Fruit fly (Drosophila melanogaster): ENCODE data around the gene Pk34A.

The Pk34A gene

DNA sequence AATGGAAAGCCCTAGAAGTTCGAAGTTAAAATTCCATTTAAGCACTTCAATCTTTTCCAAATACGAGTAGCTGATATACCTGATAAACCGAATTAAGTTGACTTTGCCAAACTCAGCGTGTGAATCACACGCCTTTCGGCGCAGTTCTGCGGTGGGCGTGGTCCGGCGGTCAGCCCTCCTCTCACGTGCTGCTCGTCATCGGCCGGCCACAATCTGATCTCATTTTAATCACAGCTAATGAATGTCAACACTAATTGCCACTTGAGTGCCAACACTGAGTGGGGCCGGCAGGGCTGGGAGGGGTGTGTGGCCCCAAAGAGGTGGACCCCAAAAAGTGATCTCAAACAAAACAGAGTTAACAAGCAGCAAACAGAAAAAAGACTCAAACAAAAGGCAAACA is 22.7 kb upstream of the Pk34A start:
- TF ChIP-seq bab1 (GFP tag; optimal IDR thresholded peaks at IDR 0.05), result no peak
- no peak for TF ChIP-seq tj (GFP tag; optimal IDR thresholded peaks at IDR 0.05)
- TF ChIP-seq Mnt (GFP tag; optimal IDR thresholded peaks at IDR 0.05), result no peak
- TF ChIP-seq CG33017 (tag; optimal IDR thresholded peaks at IDR 0.05), result no peak
- TF ChIP-seq CG7101 (tag; optimal IDR thresholded peaks at IDR 0.05), result no peak
- TF ChIP-seq CG14711 (tag; optimal IDR thresholded peaks at IDR 0.05), result no peak
- no peak for TF ChIP-seq ovo (GFP tag; optimal IDR thresholded peaks at IDR 0.05)
- no peak for TF ChIP-seq Crg-1 (GFP tag; optimal IDR thresholded peaks at IDR 0.05)
- no peak for TF ChIP-seq CG12768 (GFP tag; optimal IDR thresholded peaks at IDR 0.05)
- TF ChIP-seq CG5204 (GFP tag; optimal IDR thresholded peaks at IDR 0.05), result no peak
- no peak for TF ChIP-seq cnc (optimal IDR thresholded peaks at IDR 0.05)

DNA sequence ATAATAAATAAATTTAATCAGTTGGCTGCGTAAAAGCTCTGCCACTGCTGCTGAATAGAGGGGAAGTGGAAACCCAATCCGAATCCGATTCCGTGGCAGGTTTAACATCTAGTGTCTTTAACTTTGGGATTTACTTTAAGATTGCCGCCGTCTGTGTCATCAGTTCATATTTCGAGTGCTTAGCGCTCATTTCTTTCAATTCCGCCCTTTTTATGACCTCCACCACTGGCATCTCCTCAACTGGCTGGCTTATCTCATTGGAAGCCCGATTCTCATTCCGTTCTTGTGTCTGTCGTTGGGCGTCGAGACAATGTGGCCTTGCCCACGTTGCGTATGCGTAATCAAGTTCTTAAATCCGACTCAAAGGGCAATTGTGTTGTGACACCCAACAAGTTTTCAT is 17.7 kb upstream of the Pk34A start:
- no peak for TF ChIP-seq Mnt (GFP tag; optimal IDR thresholded peaks at IDR 0.05)
- TF ChIP-seq CG1620 (GFP tag; optimal IDR thresholded peaks at IDR 0.05), result no peak
- TF ChIP-seq pad (GFP tag; optimal IDR thresholded peaks at IDR 0.05), result no peak
- no peak for TF ChIP-seq Hr96 (GFP tag; optimal IDR thresholded peaks at IDR 0.05)
- no peak for TF ChIP-seq toe (GFP tag; optimal IDR thresholded peaks at IDR 0.05)
- TF ChIP-seq CG7101 (tag; optimal IDR thresholded peaks at IDR 0.05), result no peak
- no peak for TF ChIP-seq kay (GFP tag; ENCODE audit: borderline replicate concordance)
- no peak for TF ChIP-seq cnc (optimal IDR thresholded peaks at IDR 0.05)
- no peak for TF ChIP-seq ovo (GFP tag; optimal IDR thresholded peaks at IDR 0.05)
- no peak for TF ChIP-seq CG5204 (GFP tag; optimal IDR thresholded peaks at IDR 0.05)
- TF ChIP-seq bab1 (GFP tag; optimal IDR thresholded peaks at IDR 0.05), result no peak
- no peak for TF ChIP-seq CG14711 (tag; optimal IDR thresholded peaks at IDR 0.05)
- TF ChIP-seq CG11617 (GFP tag; optimal IDR thresholded peaks at IDR 0.05), result no peak
- no peak for TF ChIP-seq tj (GFP tag; optimal IDR thresholded peaks at IDR 0.05)

DNA sequence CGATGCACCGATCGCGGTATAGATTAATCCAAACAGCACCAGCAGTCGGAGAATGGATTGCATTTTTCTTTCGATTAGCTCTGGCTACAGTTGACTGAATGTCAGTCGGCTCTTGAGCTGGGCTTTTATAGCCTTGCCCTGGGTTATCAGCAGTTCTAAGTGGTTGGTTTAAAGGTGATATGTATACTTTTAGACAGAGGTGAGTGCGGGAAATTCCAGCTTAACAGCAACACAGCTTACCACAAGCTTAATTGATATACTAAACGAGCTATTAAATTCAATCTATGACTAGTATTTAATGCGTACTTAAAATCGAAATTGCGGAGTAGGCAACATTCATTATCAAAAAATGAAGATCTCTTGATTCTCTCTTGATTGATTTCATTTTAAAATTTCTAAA is 15.8 kb upstream of the Pk34A start, which contains the start of gene CG9928:
Gene CG9928 (minus strand): TSS at position 101 of the 400 bp plus-strand sequence.
- TF ChIP-seq CG33017 (tag; optimal IDR thresholded peaks at IDR 0.05) (no peak), pad (GFP tag; optimal IDR thresholded peaks at IDR 0.05) (no peak), CG5204 (GFP tag; optimal IDR thresholded peaks at IDR 0.05) (no peak), ovo (GFP tag; optimal IDR thresholded peaks at IDR 0.05) (no peak), CG1620 (GFP tag; optimal IDR thresholded peaks at IDR 0.05) (no peak), tj (GFP tag; optimal IDR thresholded peaks at IDR 0.05) (no peak)

DNA sequence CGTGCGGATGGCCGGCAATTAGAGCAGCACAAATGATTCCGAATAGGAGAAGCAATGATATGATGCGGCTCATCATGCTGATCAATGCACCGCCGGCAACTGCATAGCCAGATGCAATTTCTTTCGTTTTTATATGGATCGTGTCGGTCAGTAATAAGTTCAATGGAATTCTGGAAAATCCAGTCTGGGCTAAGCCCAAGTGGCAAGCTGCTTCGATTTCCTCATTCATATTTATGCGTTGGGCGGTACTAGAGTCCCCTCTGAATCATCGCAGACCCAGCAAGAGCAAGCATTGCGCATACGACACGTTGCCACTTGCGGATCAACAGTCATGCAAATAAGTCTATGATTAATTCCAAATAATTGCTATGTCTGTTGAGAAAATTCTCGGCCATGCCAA is 15.1 kb upstream of the Pk34A start, which contains the start of gene CG16978:
Gene CG16978 (minus strand): TSS at position 101 of the 400 bp plus-strand sequence.
- TF ChIP-seq CG12768 (GFP tag; optimal IDR thresholded peaks at IDR 0.05), result no peak
- no peak for TF ChIP-seq bab1 (GFP tag; optimal IDR thresholded peaks at IDR 0.05)
- no peak for TF ChIP-seq CG1620 (GFP tag; optimal IDR thresholded peaks at IDR 0.05)
- TF ChIP-seq pad (GFP tag; optimal IDR thresholded peaks at IDR 0.05), result no peak
- TF ChIP-seq toe (GFP tag; optimal IDR thresholded peaks at IDR 0.05), result no peak
- TF ChIP-seq cic (GFP tag; optimal IDR thresholded peaks at IDR 0.05), result no peak
- TF ChIP-seq CG11617 (GFP tag; optimal IDR thresholded peaks at IDR 0.05), result no peak

DNA sequence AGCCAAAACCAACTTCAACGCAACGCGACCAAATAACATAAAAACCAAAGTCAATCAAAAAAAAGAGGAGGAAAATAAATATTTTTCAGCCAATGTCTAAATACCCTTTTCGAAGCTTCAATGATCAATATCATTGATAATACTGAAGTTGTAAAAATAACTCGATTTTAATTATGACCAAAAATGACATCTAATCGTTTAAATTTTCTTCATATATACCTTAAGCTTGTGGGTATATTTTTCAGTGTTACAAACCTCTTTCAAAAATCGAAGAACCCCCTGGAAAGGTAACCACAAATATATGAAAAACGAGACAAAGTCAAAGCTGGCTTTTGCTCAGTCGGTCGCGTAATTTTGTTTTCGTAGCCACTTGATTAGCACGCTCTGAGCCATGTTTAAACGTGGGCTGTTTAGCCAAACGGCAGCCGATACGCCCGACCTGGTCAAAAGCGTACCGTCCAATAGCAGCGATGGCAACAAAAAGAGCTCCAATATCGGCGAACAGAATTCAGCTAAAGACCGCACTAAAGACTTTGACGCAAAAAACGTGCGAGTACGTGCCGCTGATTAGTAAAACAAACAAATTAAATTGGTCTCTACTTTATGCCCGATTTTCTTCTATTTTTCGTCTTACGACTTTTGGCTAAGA is 13.5 kb upstream of the Pk34A start:
- no peak for TF ChIP-seq cic (GFP tag; optimal IDR thresholded peaks at IDR 0.05)
- TF ChIP-seq bab1 (GFP tag; optimal IDR thresholded peaks at IDR 0.05), result peak; percentile 77
- no peak for TF ChIP-seq pad (GFP tag; optimal IDR thresholded peaks at IDR 0.05)

DNA sequence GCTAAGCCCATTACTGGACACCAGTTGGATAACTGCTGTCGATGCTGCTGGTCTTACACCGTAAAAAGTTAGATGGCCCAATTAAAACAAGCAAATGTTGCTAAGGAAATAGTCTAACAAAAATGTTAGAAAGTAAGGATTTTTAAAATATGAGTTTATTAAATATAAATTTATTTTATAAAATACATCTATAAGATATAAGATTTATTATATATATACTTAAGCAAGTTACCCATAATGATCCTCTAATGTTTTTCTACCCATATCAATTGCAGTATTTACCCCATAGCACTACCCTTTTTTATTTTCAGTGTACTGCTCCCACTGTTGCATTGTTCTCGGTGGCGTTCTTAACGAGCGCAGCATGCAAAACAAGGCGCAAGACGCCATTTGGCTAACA is 12.4 kb upstream of the Pk34A start:
- no peak for TF ChIP-seq CG12768 (GFP tag; optimal IDR thresholded peaks at IDR 0.05)
- no peak for TF ChIP-seq toe (GFP tag; optimal IDR thresholded peaks at IDR 0.05)
- TF ChIP-seq pad (GFP tag; optimal IDR thresholded peaks at IDR 0.05), result no peak
- TF ChIP-seq CG14711 (tag; optimal IDR thresholded peaks at IDR 0.05), result no peak
- TF ChIP-seq Hr96 (GFP tag; optimal IDR thresholded peaks at IDR 0.05), result no peak
- TF ChIP-seq ovo (GFP tag; optimal IDR thresholded peaks at IDR 0.05), result no peak
- no peak for TF ChIP-seq cnc (optimal IDR thresholded peaks at IDR 0.05)
- TF ChIP-seq Mnt (GFP tag; optimal IDR thresholded peaks at IDR 0.05), result no peak
- no peak for TF ChIP-seq Clk (GFP tag; optimal IDR thresholded peaks at IDR 0.05)
- no peak for TF ChIP-seq CG7101 (tag; optimal IDR thresholded peaks at IDR 0.05)
- no peak for TF ChIP-seq CG5204 (GFP tag; optimal IDR thresholded peaks at IDR 0.05)
- no peak for TF ChIP-seq tj (GFP tag; optimal IDR thresholded peaks at IDR 0.05)

DNA sequence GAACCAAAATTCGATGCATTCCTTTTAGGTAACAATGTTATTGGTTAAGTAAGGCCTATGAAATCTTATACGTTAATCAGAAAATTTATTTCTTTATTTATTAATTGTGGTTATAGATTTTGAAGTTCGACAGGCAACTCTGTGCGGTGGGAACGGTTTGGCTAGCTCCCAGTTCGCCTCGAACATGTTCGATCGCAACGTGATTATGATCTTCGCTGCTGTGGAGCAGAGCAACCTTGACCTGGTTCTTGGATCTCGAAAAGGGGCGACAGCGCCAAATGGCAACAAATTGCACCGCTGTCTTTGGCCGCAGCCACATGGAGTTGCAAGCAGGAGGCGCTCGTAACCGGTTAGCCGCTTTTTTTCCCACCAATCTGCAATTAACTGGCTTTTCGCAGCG is 4.3 kb upstream of the Pk34A start:
- TF ChIP-seq Clk (GFP tag; optimal IDR thresholded peaks at IDR 0.05) (no peak), pad (GFP tag; optimal IDR thresholded peaks at IDR 0.05) (no peak), Crg-1 (GFP tag; optimal IDR thresholded peaks at IDR 0.05) (no peak), Mnt (GFP tag; optimal IDR thresholded peaks at IDR 0.05) (no peak), CG1620 (GFP tag; optimal IDR thresholded peaks at IDR 0.05) (no peak), kay (GFP tag; ENCODE audit: borderline replicate concordance) (no peak), CG14711 (tag; optimal IDR thresholded peaks at IDR 0.05) (no peak), CG7101 (tag; optimal IDR thresholded peaks at IDR 0.05) (no peak), ovo (GFP tag; optimal IDR thresholded peaks at IDR 0.05) (no peak), cic (GFP tag; optimal IDR thresholded peaks at IDR 0.05) (no peak), CG33017 (tag; optimal IDR thresholded peaks at IDR 0.05) (no peak), Hr96 (GFP tag; optimal IDR thresholded peaks at IDR 0.05) (no peak), CG12768 (GFP tag; optimal IDR thresholded peaks at IDR 0.05) (no peak)
